Worm (Caenorhabditis elegans) whole organism, late embryonic: ENCODE measurements around the gene tmem-218.

Source experiments
- ama-1 ChIP-seq: fragments of 150-350 bp; optimal IDR thresholded peaks from 2 replicates; lab custom pipeline; 2014
- ceh-48 ChIP-seq: sonication (generic microtip); optimal IDR thresholded peaks from 2 replicates; lab custom pipeline; 2016; ENCODE audit warnings: missing genetic modification characterization, inconsistent platforms, missing compliant biosample characterization
- nhr-11 ChIP-seq: fragments of 150-350 bp; optimal IDR thresholded peaks from 2 replicates; lab custom pipeline; 2014; ENCODE audit warnings: missing biosample characterization, missing genetic modification characterization

DNA sequence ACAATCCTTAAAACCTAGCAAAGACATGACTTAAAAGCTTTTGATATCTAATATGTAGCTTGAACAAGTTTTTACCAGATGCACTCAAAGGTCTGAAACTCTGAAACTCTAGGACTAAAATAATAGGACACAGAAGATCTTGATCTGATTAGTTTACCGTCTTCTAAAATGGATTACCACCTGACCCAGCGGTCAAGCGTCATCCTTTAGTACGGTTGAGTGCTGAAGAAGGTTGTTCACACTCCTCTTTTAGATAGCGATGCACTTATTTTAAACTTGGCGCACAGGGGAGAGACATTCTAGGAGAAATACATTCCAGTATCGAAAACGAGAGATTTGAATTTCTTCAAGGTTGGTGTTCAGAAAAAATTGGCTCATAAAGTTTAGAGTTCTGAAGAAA, 34.2 kb downstream of the tmem-218 start:
- TF ChIP-seq nhr-11 (tag; lab: Kevin White, UChicago) (no peak), ama-1 (lab: Kevin White, UChicago) (no peak), ceh-48 (tag; lab: Kevin White, UChicago) (no peak)
